Worm (Caenorhabditis elegans) whole organism, L1 larva: Measurements from ENCODE around the gene C04G6.2.
A peak's percentile ranks its signal among the peaks of the same experiment; 100 is the strongest.

Experiments
- C04F5.9 ChIP-seq: sonication (generic microtip); optimal IDR thresholded peaks from 2 replicates; lab custom pipeline; 2016; ENCODE audit warnings: missing genetic modification characterization, missing compliant biosample characterization
- C34B4.2 ChIP-seq: sonication (generic microtip); optimal IDR thresholded peaks from 2 replicates; lab custom pipeline; 2017; ENCODE audit warnings: mild to moderate bottlenecking, missing genetic modification characterization, missing compliant biosample characterization
- Y116A8C.19 ChIP-seq: sonication (generic microtip); optimal IDR thresholded peaks from 2 replicates; lab custom pipeline; 2016; ENCODE audit warnings: missing compliant biosample characterization, missing genetic modification characterization, borderline replicate concordance
- aly-2 ChIP-seq: fragments of 150-350 bp; optimal IDR thresholded peaks from 2 replicates; lab custom pipeline; 2014; ENCODE audit warnings: missing biosample characterization, missing genetic modification characterization
- ama-1 ChIP-seq: fragments of 150-350 bp; optimal IDR thresholded peaks from 2 replicates; lab custom pipeline; 2014
- blmp-1 ChIP-seq: fragments of 150-350 bp; optimal IDR thresholded peaks from 2 replicates; lab custom pipeline; 2014; ENCODE audit warnings: missing biosample characterization, missing genetic modification characterization
- ceh-63 ChIP-seq: fragments of 200-800 bp; sonication (Bioruptor generic); optimal IDR thresholded peaks from 2 replicates; lab custom pipeline; 2018; ENCODE audit warnings: mild to moderate bottlenecking, missing genetic modification characterization, missing compliant biosample characterization
- ceh-8 ChIP-seq: fragments of 200-800 bp; sonication (Bioruptor generic); optimal IDR thresholded peaks from 2 replicates; lab custom pipeline; 2018; ENCODE audit warnings: mild to moderate bottlenecking, missing genetic modification characterization, moderate library complexity, missing compliant biosample characterization
- ceh-88 ChIP-seq: fragments of 200-800 bp; sonication (Bioruptor generic); IDR thresholded peaks from 2 replicates; pipeline ENCODE4 v1.3.6; 2022; ENCODE audit warnings: missing genetic modification characterization, missing compliant biosample characterization
- ceh-90 ChIP-seq: sonication (generic microtip); optimal IDR thresholded peaks from 2 replicates; lab custom pipeline; 2016; ENCODE audit warnings: missing genetic modification characterization, missing compliant biosample characterization
- ces-1 ChIP-seq: fragments of 150-350 bp; optimal IDR thresholded peaks from 2 replicates; lab custom pipeline; 2014; ENCODE audit warnings: missing biosample characterization, missing genetic modification reagents, missing genetic modification characterization
- dpl-1 ChIP-seq, 3 experiments: fragments of 150-350 bp in 2 of 3; sonication (generic microtip) in 1 of 3; optimal IDR thresholded peaks; 2 replicates each; lab custom pipeline; 2014 to 2017; ENCODE audit warnings: missing biosample characterization in 3 of 3, missing genetic modification characterization in 3 of 3, missing genetic modification reagents in 3 of 3
- dsc-1 ChIP-seq: sonication (generic microtip); optimal IDR thresholded peaks from 2 replicates; lab custom pipeline; 2016; ENCODE audit warnings: mild to moderate bottlenecking, missing genetic modification characterization, missing compliant biosample characterization
- efl-3 ChIP-seq: fragments of 200-800 bp; sonication (Bioruptor generic); optimal IDR thresholded peaks from 2 replicates; lab custom pipeline; 2018; ENCODE audit warnings: mild to moderate bottlenecking, missing genetic modification characterization, missing compliant biosample characterization
- ets-5 ChIP-seq: fragments of 200-800 bp; sonication (Bioruptor generic); IDR thresholded peaks from 2 replicates; pipeline ENCODE4 v1.3.6; 2022; ENCODE audit warnings: missing genetic modification characterization, missing compliant biosample characterization
- fkh-10 ChIP-seq: sonication (generic microtip); optimal IDR thresholded peaks from 2 replicates; lab custom pipeline; 2017; ENCODE audit warnings: missing biosample characterization, missing genetic modification reagents, missing genetic modification characterization
- fkh-8 ChIP-seq: sonication (generic microtip); optimal IDR thresholded peaks from 2 replicates; lab custom pipeline; 2016; ENCODE audit warnings: mild to moderate bottlenecking, missing genetic modification characterization, missing compliant biosample characterization
- hpl-2 ChIP-seq: fragments of 150-350 bp; optimal IDR thresholded peaks from 2 replicates; lab custom pipeline; 2014; ENCODE audit warnings: missing biosample characterization, missing genetic modification reagents, missing genetic modification characterization
- isw-1 ChIP-seq: fragments of 200-800 bp; sonication (Bioruptor generic); IDR thresholded peaks from 2 replicates; pipeline ENCODE4 v1.3.6; 2022; ENCODE audit warnings: missing genetic modification characterization, missing compliant biosample characterization
- jun-1 ChIP-seq: fragments of 150-350 bp; optimal IDR thresholded peaks from 2 replicates; lab custom pipeline; 2014; ENCODE audit warnings: missing biosample characterization, missing genetic modification reagents, missing genetic modification characterization
- lin-14 ChIP-seq: fragments of 200-800 bp; sonication (Bioruptor generic); optimal IDR thresholded peaks from 2 replicates; lab custom pipeline; 2018; ENCODE audit warnings: mild to moderate bottlenecking, missing genetic modification characterization, moderate library complexity, missing compliant biosample characterization
- lin-15B ChIP-seq: fragments of 150-350 bp; sonication (generic microtip); optimal IDR thresholded peaks from 3 replicates; lab custom pipeline; 2014; ENCODE audit warnings: missing biosample characterization, missing genetic modification characterization
- lir-3 ChIP-seq: sonication (generic microtip); optimal IDR thresholded peaks from 2 replicates; lab custom pipeline; 2016; ENCODE audit warnings: mild to moderate bottlenecking, missing genetic modification characterization, moderate library complexity, missing compliant biosample characterization; ENCODE audit not compliant: poor library complexity
- mab-9 ChIP-seq: fragments of 200-800 bp; sonication (Bioruptor generic); IDR thresholded peaks from 2 replicates; pipeline ENCODE4 v1.3.6; 2022; ENCODE audit warnings: missing genetic modification reagents, missing genetic modification characterization, missing compliant biosample characterization
- nhr-12 ChIP-seq: sonication (generic microtip); optimal IDR thresholded peaks from 2 replicates; lab custom pipeline; 2017; ENCODE audit warnings: missing biosample characterization, missing genetic modification characterization
- nhr-47 ChIP-seq: sonication (generic microtip); optimal IDR thresholded peaks from 2 replicates; lab custom pipeline; 2016; ENCODE audit warnings: mild to moderate bottlenecking, missing genetic modification characterization, moderate library complexity, missing compliant biosample characterization
- nhr-71 ChIP-seq: sonication (generic microtip); optimal IDR thresholded peaks from 2 replicates; lab custom pipeline; 2016; ENCODE audit warnings: mild to moderate bottlenecking, missing genetic modification characterization, moderate library complexity, missing compliant biosample characterization
- nhr-76 ChIP-seq: sonication (generic microtip); optimal IDR thresholded peaks from 2 replicates; lab custom pipeline; 2017; ENCODE audit warnings: missing biosample characterization, missing genetic modification characterization
- nhr-84 ChIP-seq: sonication (generic microtip); optimal IDR thresholded peaks from 2 replicates; lab custom pipeline; 2017; ENCODE audit warnings: missing biosample characterization, missing genetic modification characterization
- nhr-85 ChIP-seq: sonication (generic microtip); peaks from one replicate; lab custom pipeline; 2016; ENCODE audit warnings: missing genetic modification characterization, inconsistent platforms, missing compliant biosample characterization
- nhr-90 ChIP-seq: sonication (generic microtip); optimal IDR thresholded peaks from 2 replicates; lab custom pipeline; 2016; ENCODE audit warnings: mild to moderate bottlenecking, missing genetic modification characterization, missing compliant biosample characterization; ENCODE audit not compliant: poor library complexity
- pag-3 ChIP-seq: sonication (generic microtip); optimal IDR thresholded peaks from 2 replicates; lab custom pipeline; 2017; ENCODE audit warnings: missing genetic modification characterization, mild to moderate bottlenecking, missing compliant biosample characterization, antibody characterized with exemption, borderline replicate concordance; ENCODE audit not compliant: insufficient read depth
- pqm-1 ChIP-seq: sonication (generic microtip); optimal IDR thresholded peaks from 3 replicates; lab custom pipeline; 2017; ENCODE audit warnings: missing biosample characterization, missing genetic modification characterization
- snpc-4 ChIP-seq: fragments of 150-350 bp; optimal IDR thresholded peaks from 2 replicates; lab custom pipeline; 2014; ENCODE audit warnings: missing biosample characterization, missing genetic modification characterization
- sox-4 ChIP-seq: sonication (generic microtip); optimal IDR thresholded peaks from 2 replicates; lab custom pipeline; 2016; ENCODE audit warnings: missing genetic modification characterization, missing compliant biosample characterization
- sup-37 ChIP-seq: fragments of 200-800 bp; sonication (Bioruptor generic); optimal IDR thresholded peaks from 2 replicates; lab custom pipeline; 2018; ENCODE audit warnings: mild to moderate bottlenecking, missing genetic modification characterization, missing compliant biosample characterization
- swsn-7 ChIP-seq: sonication (generic microtip); optimal IDR thresholded peaks from 2 replicates; lab custom pipeline; 2016; ENCODE audit warnings: missing genetic modification characterization, missing compliant biosample characterization
- tbx-2 ChIP-seq: sonication (generic microtip); optimal IDR thresholded peaks from 2 replicates; lab custom pipeline; 2016; ENCODE audit warnings: missing genetic modification characterization, missing compliant biosample characterization
- unc-130 ChIP-seq: fragments of 150-350 bp; optimal IDR thresholded peaks from 2 replicates; lab custom pipeline; 2017; ENCODE audit warnings: missing biosample characterization, missing genetic modification characterization, inconsistent platforms
- unc-30 ChIP-seq: sonication (generic microtip); optimal IDR thresholded peaks from 2 replicates; lab custom pipeline; 2017; ENCODE audit warnings: missing biosample characterization, missing genetic modification characterization
- unc-62 ChIP-seq: fragments of 150-350 bp; optimal IDR thresholded peaks from 2 replicates; lab custom pipeline; 2014; ENCODE audit warnings: missing biosample characterization, missing genetic modification reagents, missing genetic modification characterization
- unc-86 ChIP-seq: sonication (generic microtip); optimal IDR thresholded peaks from 2 replicates; lab custom pipeline; 2016; ENCODE audit warnings: missing genetic modification characterization, missing compliant biosample characterization
- unc-98 ChIP-seq: fragments of 200-800 bp; sonication (Bioruptor generic); IDR thresholded peaks from 2 replicates; pipeline ENCODE4 v1.3.6; 2022; ENCODE audit warnings: missing genetic modification characterization, missing compliant biosample characterization
- vab-15 ChIP-seq: sonication (generic microtip); optimal IDR thresholded peaks from 2 replicates; lab custom pipeline; 2017; ENCODE audit warnings: missing genotype, mild to moderate bottlenecking, missing genetic modification characterization, missing compliant biosample characterization
- zip-4 ChIP-seq: fragments of 200-800 bp; sonication (Bioruptor generic); optimal IDR thresholded peaks from 2 replicates; lab custom pipeline; 2018; ENCODE audit warnings: mild to moderate bottlenecking, missing genetic modification characterization, moderate library complexity, missing compliant biosample characterization
- ztf-11 ChIP-seq, 2 experiments: sonication (generic microtip); optimal IDR thresholded peaks; 2 replicates each; lab custom pipeline; 2016 to 2017; ENCODE audit warnings: missing genetic modification characterization in 2 of 2, missing biosample characterization in 1 of 2, missing compliant biosample characterization in 1 of 2
- ztf-4 ChIP-seq: fragments of 150-350 bp; optimal IDR thresholded peaks from 2 replicates; lab custom pipeline; 2014; ENCODE audit warnings: missing biosample characterization, missing genetic modification characterization

C04G6.2 gene

ce11 chrII:5057315-5057714, 35.7 kb upstream of the C04G6.2 start (continued):
- TF ChIP-seq aly-2, result no peak
- TF ChIP-seq mab-9 (GFP tag; lab: Robert Waterston, UW), result 0 out of 2 replicates have a peak, but pooled peaks have one; percentile 43
- no peak for TF ChIP-seq C04F5.9
- no peak for TF ChIP-seq ceh-8
- TF ChIP-seq unc-30 (tag; lab: Kevin White, UChicago), result no peak
- TF ChIP-seq nhr-71 (tag; lab: Kevin White, UChicago), result peak; percentile 74
- no peak for TF ChIP-seq fkh-8 (tag; lab: Kevin White, UChicago)
- TF ChIP-seq nhr-84, result no peak
- no peak for TF ChIP-seq lin-15B (tag; lab: Kevin White, UChicago)
- TF ChIP-seq sox-4 (tag; lab: Kevin White, UChicago), result no peak
- no peak for TF ChIP-seq efl-3 (GFP tag; lab: Kevin White, UChicago)

ce11 chrII:5058036-5058435, 35.0 kb upstream of the C04G6.2 start, which contains the start of gene C27A2.12:
Gene C27A2.12, minus strand, starts transcription at chrII:5058136.
- TF ChIP-seq unc-86 (tag; lab: Kevin White, UChicago), result no peak
- TF ChIP-seq unc-98, result no peak
- TF ChIP-seq unc-30 (tag; lab: Kevin White, UChicago), result no peak
- TF ChIP-seq vab-15 (tag; lab: Kevin White, UChicago), result no peak
- TF ChIP-seq ztf-4 (tag; lab: Kevin White, UChicago), result no peak
- no peak for TF ChIP-seq fkh-10
- TF ChIP-seq blmp-1 (tag; lab: Kevin White, UChicago), result no peak
- TF ChIP-seq ceh-90 (tag; lab: Kevin White, UChicago), result no peak
- TF ChIP-seq nhr-85 (tag; lab: Kevin White, UChicago), result no peak
- no peak for TF ChIP-seq dsc-1 (tag; lab: Kevin White, UChicago)
- TF ChIP-seq fkh-8 (tag; lab: Kevin White, UChicago), result no peak
- TF ChIP-seq isw-1 (GFP tag; lab: Robert Waterston, UW), result no peak
- no peak for TF ChIP-seq hpl-2 (GFP tag; lab: Kevin White, UChicago)
- no peak for TF ChIP-seq ama-1 (lab: Kevin White, UChicago)
- no peak for TF ChIP-seq lin-14 (GFP tag; lab: Kevin White, UChicago)
- no peak for TF ChIP-seq unc-130 (tag; lab: Kevin White, UChicago)

ce11 chrII:5060719-5061118, 32.3 kb upstream of the C04G6.2 start, which contains the start of gene pho-12:
Gene pho-12, minus strand, starts transcription at chrII:5060819.
- TF ChIP-seq snpc-4 (tag; lab: Kevin White, UChicago) (no peak), unc-86 (tag; lab: Kevin White, UChicago) (no peak), C34B4.2 (tag; lab: Kevin White, UChicago) (no peak), hpl-2 (GFP tag; lab: Kevin White, UChicago) (no peak), zip-4 (GFP tag; lab: Kevin White, UChicago) (no peak), ces-1 (no peak), ets-5 (GFP tag; lab: Robert Waterston, UW) (no peak), jun-1 (tag; lab: Kevin White, UChicago) (no peak), ceh-88 (no peak), ztf-11 (tag; optimal IDR thresholded peaks at IDR 0.05; lab: Kevin White, UChicago) (no peak), pqm-1 (tag; lab: Kevin White, UChicago) (no peak), nhr-90 (no peak), unc-62 (GFP tag; lab: Kevin White, UChicago) (no peak)

- no peak for TF ChIP-seq pqm-1 (tag; lab: Kevin White, UChicago)
- TF ChIP-seq nhr-12 (tag; lab: Kevin White, UChicago), result no peak
- no peak for TF ChIP-seq Y116A8C.19 (tag; lab: Kevin White, UChicago)
- no peak for TF ChIP-seq pag-3 (tag; lab: Kevin White, UChicago)
- TF ChIP-seq ceh-63 (GFP tag; lab: Kevin White, UChicago), result no peak
- TF ChIP-seq ztf-11 (tag; optimal IDR thresholded peaks at IDR 0.05; lab: Kevin White, UChicago), result peak in 1 of 2 experiments; percentile 48
- no peak for TF ChIP-seq efl-3 (GFP tag; lab: Kevin White, UChicago)
- TF ChIP-seq tbx-2 (tag; lab: Kevin White, UChicago), result peak; percentile 57
- TF ChIP-seq lir-3 (tag; lab: Kevin White, UChicago), result peak; percentile 73
- no peak for TF ChIP-seq sup-37 (GFP tag; lab: Kevin White, UChicago)
- TF ChIP-seq dpl-1 (GFP tag; optimal IDR thresholded peaks at IDR 0.05; lab: Kevin White, UChicago), result peak; percentile 82 to 91 (median 84)
- peak; percentile 28 for TF ChIP-seq aly-2
- peak; percentile 59 for TF ChIP-seq swsn-7
- peak; percentile 73 for TF ChIP-seq nhr-47 (tag; lab: Kevin White, UChicago)
- no peak for TF ChIP-seq C34B4.2 (tag; lab: Kevin White, UChicago)
- peak; percentile 75 for TF ChIP-seq nhr-71 (tag; lab: Kevin White, UChicago)
- TF ChIP-seq nhr-76 (tag; lab: Kevin White, UChicago), result no peak
Observed at ce11 chrII:5061794-5062368, 31.1 kb upstream of the C04G6.2 start, which contains the start of gene smc-5. Gene smc-5, plus strand, starts transcription at chrII:5062125.
